Fruit fly (Drosophila melanogaster) whole organism, wandering third instar larva: ENCODE results near the gene CG4440.

Source experiments
- Abd-B ChIP-seq: fragments of >200 bp; optimal IDR thresholded peaks from 2 replicates; lab custom pipeline; 2017; ENCODE audit warnings: missing biosample characterization, missing genetic modification characterization
- CG32264 ChIP-seq: fragments of 200-800 bp; sonication (Bioruptor generic); optimal IDR thresholded peaks from 2 replicates; lab custom pipeline; 2016; ENCODE audit warnings: missing biosample characterization, missing genetic modification characterization
- CrebA ChIP-seq: fragments of 200-800 bp; sonication (Bioruptor generic); optimal IDR thresholded peaks from 2 replicates; lab custom pipeline; 2016; ENCODE audit warnings: missing biosample characterization, mild to moderate bottlenecking, missing genetic modification characterization, borderline replicate concordance
- Dfd ChIP-seq: fragments of >200 bp; optimal IDR thresholded peaks from 2 replicates; lab custom pipeline; 2017; ENCODE audit warnings: missing biosample characterization, missing genetic modification characterization
- Dif ChIP-seq: fragments of 200-275, 200-300 bp; sonication (Bioruptor generic); optimal IDR thresholded peaks from 2 replicates; lab custom pipeline; 2018; ENCODE audit warnings: missing biosample characterization, missing genetic modification characterization; ENCODE audit not compliant: partially characterized antibody
- GATAd ChIP-seq: sonication (Bioruptor generic); optimal IDR thresholded peaks from 2 replicates; lab custom pipeline; 2016; ENCODE audit warnings: missing biosample characterization, missing genetic modification characterization
- HLH106 ChIP-seq: fragments of 200-800 bp; optimal IDR thresholded peaks from 3 replicates; lab custom pipeline; 2019; ENCODE audit warnings: missing biosample characterization, mild to moderate bottlenecking, missing genetic modification characterization, moderate library complexity
- Hnf4 ChIP-seq: fragments of 200-800 bp; sonication (Bioruptor generic); optimal IDR thresholded peaks from 2 replicates; lab custom pipeline; 2016; ENCODE audit warnings: missing biosample characterization, mild to moderate bottlenecking, missing genetic modification characterization
- Hr78 ChIP-seq: fragments of >200 bp; optimal IDR thresholded peaks from 2 replicates; lab custom pipeline; 2017; ENCODE audit warnings: missing biosample characterization, missing genetic modification characterization
- Hr83 ChIP-seq: fragments of 200-300 bp; sonication (Bioruptor generic); optimal IDR thresholded peaks from 2 replicates; lab custom pipeline; 2016; ENCODE audit warnings: missing biosample characterization, mild to moderate bottlenecking, missing genetic modification characterization, moderate library complexity; ENCODE audit not compliant: poor library complexity, severe bottlenecking
- Jra ChIP-seq: sonication (Bioruptor generic); optimal IDR thresholded peaks from 2 replicates; lab custom pipeline; 2016; ENCODE audit warnings: missing biosample characterization, missing genetic modification characterization
- Mio ChIP-seq: sonication (Bioruptor generic); optimal IDR thresholded peaks from 2 replicates; lab custom pipeline; 2016; ENCODE audit warnings: missing biosample characterization, missing genetic modification characterization
- Myc ChIP-seq: fragments of >200 bp; optimal IDR thresholded peaks from 2 replicates; lab custom pipeline; 2017
- OdsH ChIP-seq: fragments of 200-800 bp; sonication (Bioruptor generic); optimal IDR thresholded peaks from 2 replicates; lab custom pipeline; 2016; ENCODE audit warnings: missing biosample characterization, mild to moderate bottlenecking, missing genetic modification characterization
- Rel ChIP-seq, 2 experiments: fragments of 200-800 bp; sonication (Bioruptor generic) in 1 of 2; optimal IDR thresholded peaks; 2 replicates in 1 of 2; 3 replicates in 1 of 2; lab custom pipeline; 2016 to 2019; ENCODE audit warnings: mild to moderate bottlenecking in 2 of 2, missing biosample characterization in 2 of 2, missing genetic modification characterization in 2 of 2, moderate library complexity in 1 of 2
- Sp1 ChIP-seq: fragments of 200-800 bp; sonication (Bioruptor generic); optimal IDR thresholded peaks from 3 replicates; lab custom pipeline; 2019; ENCODE audit warnings: missing biosample characterization, mild to moderate bottlenecking, missing genetic modification characterization, moderate library complexity
- Vsx2 ChIP-seq: fragments of 200-300, 225-300 bp; sonication (Bioruptor generic); optimal IDR thresholded peaks from 2 replicates; lab custom pipeline; 2018; ENCODE audit warnings: missing biosample characterization, missing genetic modification characterization; ENCODE audit not compliant: partially characterized antibody
- br ChIP-seq: fragments of 200-800 bp; sonication (Bioruptor generic); optimal IDR thresholded peaks from 2 replicates; lab custom pipeline; 2016; ENCODE audit warnings: missing biosample characterization, missing genetic modification characterization
- brk ChIP-seq: fragments of 200-800 bp; sonication (Bioruptor generic); optimal IDR thresholded peaks from 2 replicates; lab custom pipeline; 2016; ENCODE audit warnings: missing biosample characterization, mild to moderate bottlenecking, missing genetic modification characterization
- dl ChIP-seq, 2 experiments: fragments of 175-275, 200-275 bp in 1 of 2; fragments of 200-275 bp in 1 of 2; sonication (Bioruptor generic); optimal IDR thresholded peaks; lab custom pipeline; 2018; ENCODE audit warnings: mild to moderate bottlenecking in 2 of 2, missing biosample characterization in 2 of 2, missing genetic modification characterization in 2 of 2, moderate library complexity in 2 of 2; ENCODE audit not compliant: partially characterized antibody in 2 of 2, insufficient read depth in 1 of 2
- dmrt93B ChIP-seq: fragments of 200-800 bp; sonication (Bioruptor generic); optimal IDR thresholded peaks from 2 replicates; lab custom pipeline; 2018; ENCODE audit warnings: missing biosample characterization, mild to moderate bottlenecking, missing genetic modification characterization
- dsf ChIP-seq: sonication (Bioruptor generic); optimal IDR thresholded peaks from 2 replicates; lab custom pipeline; 2016; ENCODE audit warnings: missing biosample characterization, missing genetic modification characterization, borderline replicate concordance
- ey ChIP-seq: fragments of 200-800 bp; sonication (Bioruptor generic); optimal IDR thresholded peaks from 2 replicates; lab custom pipeline; 2016; ENCODE audit warnings: missing biosample characterization, missing genetic modification characterization
- foxo ChIP-seq, 2 experiments: fragments of 200-800 bp; sonication (Bioruptor generic); optimal IDR thresholded peaks; 2 replicates in 1 of 2; 3 replicates in 1 of 2; lab custom pipeline; 2016 to 2017; ENCODE audit warnings: missing biosample characterization in 2 of 2, missing genetic modification characterization in 2 of 2
- fru ChIP-seq: fragments of 200-800 bp; sonication (Bioruptor generic); optimal IDR thresholded peaks from 3 replicates; lab custom pipeline; 2016; ENCODE audit warnings: missing biosample characterization, mild to moderate bottlenecking, missing genetic modification characterization
- h ChIP-seq: fragments of 200-800 bp; sonication (Bioruptor generic); optimal IDR thresholded peaks from 3 replicates; lab custom pipeline; 2016; ENCODE audit warnings: missing biosample characterization, mild to moderate bottlenecking, missing genetic modification characterization
- jim ChIP-seq: fragments of 175-275, 200-325 bp; sonication (Bioruptor generic); optimal IDR thresholded peaks from 2 replicates; lab custom pipeline; 2016; ENCODE audit warnings: missing biosample characterization, mild to moderate bottlenecking, missing genetic modification characterization
- lola ChIP-seq: fragments of >200 bp; optimal IDR thresholded peaks from 2 replicates; lab custom pipeline; 2017; ENCODE audit warnings: missing biosample characterization, missing genetic modification characterization
- pan ChIP-seq: fragments of >200 bp; optimal IDR thresholded peaks from 2 replicates; lab custom pipeline; 2017
- psq ChIP-seq: fragments of 200-800 bp; sonication (Bioruptor generic); optimal IDR thresholded peaks from 3 replicates; lab custom pipeline; 2017; ENCODE audit warnings: missing biosample characterization, mild to moderate bottlenecking, missing genetic modification characterization, moderate library complexity
- rgr ChIP-seq: fragments of 200-800 bp; sonication (Bioruptor generic); optimal IDR thresholded peaks from 3 replicates; lab custom pipeline; 2016; ENCODE audit warnings: missing biosample characterization, mild to moderate bottlenecking, missing genetic modification characterization
- sage ChIP-seq: fragments of 200-800 bp; sonication (Bioruptor generic); optimal IDR thresholded peaks from 2 replicates; lab custom pipeline; 2016; ENCODE audit warnings: missing biosample characterization, mild to moderate bottlenecking, missing genetic modification characterization
- sv ChIP-seq: fragments of 200-800 bp; sonication (Bioruptor generic); optimal IDR thresholded peaks from 3 replicates; lab custom pipeline; 2016; ENCODE audit warnings: missing biosample characterization, missing genetic modification characterization
- tai ChIP-seq: sonication (Bioruptor generic); optimal IDR thresholded peaks from 2 replicates; lab custom pipeline; 2016; ENCODE audit warnings: missing biosample characterization, missing genetic modification characterization
- usp ChIP-seq: fragments of >200 bp; optimal IDR thresholded peaks from 2 replicates; lab custom pipeline; 2017; ENCODE audit warnings: missing biosample characterization, missing genetic modification characterization
- woc ChIP-seq: sonication (Bioruptor generic); optimal IDR thresholded peaks from 2 replicates; lab custom pipeline; 2016; ENCODE audit warnings: missing biosample characterization, mild to moderate bottlenecking, missing genetic modification characterization

Gene CG4440

DNA sequence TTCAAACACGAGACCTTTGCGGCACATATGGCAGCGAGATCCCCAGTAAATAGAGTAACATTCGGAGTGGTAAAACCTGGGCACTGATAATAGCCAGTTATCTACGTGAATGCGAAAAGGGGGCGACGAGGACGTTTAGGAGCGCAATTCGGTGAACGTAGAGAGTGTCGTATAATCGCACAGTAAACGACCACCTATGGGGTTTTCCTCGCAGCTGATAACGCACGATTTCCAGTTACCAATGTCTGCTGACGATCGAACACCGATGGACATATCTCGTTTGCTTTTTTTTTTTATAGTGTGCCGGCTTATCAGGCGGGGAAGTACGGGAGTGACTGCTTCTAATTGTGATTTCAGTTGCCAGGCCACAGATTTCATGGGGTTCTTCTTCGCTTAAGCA is 10.0 kb upstream of the CG4440 start:
- peak; percentile 16 for TF ChIP-seq Hr83 (GFP tag; lab: Kevin White, UChicago)
- no peak for TF ChIP-seq Dfd (GFP tag; lab: Kevin White, UChicago)
- TF ChIP-seq lola, result no peak
- TF ChIP-seq Myc (lab: Kevin White, UChicago), result no peak
- no peak for TF ChIP-seq dsf (GFP tag; lab: Kevin White, UChicago)
- no peak for TF ChIP-seq CG32264
- no peak for TF ChIP-seq woc (GFP tag; lab: Kevin White, UChicago)
- no peak for TF ChIP-seq pan (lab: Kevin White, UChicago)
- TF ChIP-seq usp (GFP tag; lab: Kevin White, UChicago), result no peak
- TF ChIP-seq brk (GFP tag; lab: Kevin White, UChicago), result no peak
- no peak for TF ChIP-seq Mio (GFP tag; lab: Kevin White, UChicago)
- TF ChIP-seq Rel (GFP tag; optimal IDR thresholded peaks at IDR 0.05; lab: Kevin White, UChicago), result no peak
- TF ChIP-seq Rel (tag; optimal IDR thresholded peaks at IDR 0.05; lab: Kevin White, UChicago), result peak; percentile 99
- no peak for TF ChIP-seq br (GFP tag; lab: Kevin White, UChicago)
- TF ChIP-seq Hnf4 (GFP tag; lab: Kevin White, UChicago), result no peak
- no peak for TF ChIP-seq HLH106 (tag; lab: Kevin White, UChicago)
- TF ChIP-seq foxo (GFP tag; optimal IDR thresholded peaks at IDR 0.05; lab: Kevin White, UChicago), result no peak
- TF ChIP-seq GATAd (GFP tag; lab: Kevin White, UChicago), result no peak
- TF ChIP-seq Hr78 (GFP tag; lab: Kevin White, UChicago), result no peak
- no peak for TF ChIP-seq Sp1 (GFP tag; lab: Kevin White, UChicago)
- TF ChIP-seq dmrt93B (GFP tag; lab: Kevin White, UChicago), result no peak
- peak; percentile 93 for TF ChIP-seq fru (GFP tag; lab: Kevin White, UChicago)
- no peak for TF ChIP-seq rgr
- no peak for TF ChIP-seq ey
- TF ChIP-seq Dif, result no peak
- no peak for TF ChIP-seq psq (GFP tag; lab: Kevin White, UChicago)
- no peak for TF ChIP-seq Jra (GFP tag; lab: Kevin White, UChicago)
- TF ChIP-seq tai, result no peak
- no peak for TF ChIP-seq Abd-B (GFP tag; lab: Kevin White, UChicago)
- peak; percentile 11 for TF ChIP-seq h (GFP tag; lab: Kevin White, UChicago)
- TF ChIP-seq OdsH (GFP tag; lab: Kevin White, UChicago), result no peak
- peak in 1 of 2 experiments; percentile 80 for TF ChIP-seq dl (GFP tag; optimal IDR thresholded peaks at IDR 0.05; lab: Kevin White, UChicago; ENCODE audit: insufficient read depth in 1 of 2, partially characterized antibody in 2 of 2)
- no peak for TF ChIP-seq sage (GFP tag; lab: Kevin White, UChicago)
- TF ChIP-seq Vsx2 (GFP tag; lab: Kevin White, UChicago), result no peak
- TF ChIP-seq CrebA (GFP tag; lab: Kevin White, UChicago), result no peak
- no peak for TF ChIP-seq jim (GFP tag; lab: Kevin White, UChicago)
- TF ChIP-seq, all 38 proteins: peak for 5

DNA sequence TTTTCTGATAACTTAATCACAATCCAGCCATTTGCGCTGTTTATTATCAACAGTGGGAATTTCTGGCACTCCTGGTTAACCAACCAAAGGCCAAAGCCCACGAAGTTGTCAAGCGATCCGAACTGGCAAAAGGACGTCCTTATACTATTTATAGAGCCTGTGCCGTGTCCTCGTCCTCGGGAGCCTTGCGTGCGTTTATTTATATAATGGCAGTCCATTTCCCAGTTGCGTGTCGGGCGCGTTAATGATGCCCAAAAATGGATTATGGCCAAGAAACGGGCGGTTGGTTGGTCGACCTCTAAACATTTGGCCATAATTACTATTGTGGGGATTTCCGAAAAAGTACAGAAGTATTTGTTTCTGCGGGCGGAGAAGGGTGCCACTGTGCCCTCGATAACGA is 9.3 kb upstream of the CG4440 start:
- TF ChIP-seq Mio (GFP tag; lab: Kevin White, UChicago), result no peak
- no peak for TF ChIP-seq foxo (GFP tag; optimal IDR thresholded peaks at IDR 0.05; lab: Kevin White, UChicago)
- no peak for TF ChIP-seq Vsx2 (GFP tag; lab: Kevin White, UChicago)
- no peak for TF ChIP-seq br (GFP tag; lab: Kevin White, UChicago)
- TF ChIP-seq CrebA (GFP tag; lab: Kevin White, UChicago), result no peak
- TF ChIP-seq lola, result no peak
- no peak for TF ChIP-seq Sp1 (GFP tag; lab: Kevin White, UChicago)
- no peak for TF ChIP-seq tai
- TF ChIP-seq woc (GFP tag; lab: Kevin White, UChicago), result no peak
- TF ChIP-seq pan (lab: Kevin White, UChicago), result no peak
- no peak for TF ChIP-seq Abd-B (GFP tag; lab: Kevin White, UChicago)
- TF ChIP-seq brk (GFP tag; lab: Kevin White, UChicago), result no peak

DNA sequence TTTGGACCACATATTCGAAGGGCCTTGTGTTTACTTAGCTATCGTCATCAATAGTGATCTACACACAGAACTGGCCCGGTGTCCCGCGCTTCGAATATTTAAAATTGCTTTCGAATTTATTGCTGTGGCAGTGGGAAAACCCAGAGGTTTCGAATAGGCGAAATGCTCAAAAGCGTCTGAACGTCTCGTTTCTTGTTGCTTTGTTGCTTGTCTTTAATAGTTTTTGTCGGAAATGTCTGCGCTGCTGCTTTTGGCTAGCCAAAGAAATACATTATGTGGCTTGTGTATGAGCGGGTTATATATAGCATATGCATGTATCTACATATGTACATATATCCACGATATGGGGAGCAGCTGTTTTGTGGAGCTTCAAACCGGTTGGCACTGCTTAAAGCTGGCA is 8.5 kb upstream of the CG4440 start:
- TF ChIP-seq CrebA (GFP tag; lab: Kevin White, UChicago) (no peak), CG32264 (no peak), Hr83 (GFP tag; lab: Kevin White, UChicago) (no peak), sv (GFP tag; lab: Kevin White, UChicago) (no peak), jim (GFP tag; lab: Kevin White, UChicago) (no peak), Myc (lab: Kevin White, UChicago) (no peak), Dif (no peak), lola (no peak), ey (no peak)
